Fruit fly (Drosophila melanogaster): ENCODE data around the gene CG31313.

dm6 chr3R:14576692-14577646 is 9.7 kb upstream of the CG31313 start, which contains the start of gene stumps:
- TF ChIP-seq CTCF (optimal IDR thresholded peaks at IDR 0.05) = peak; percentile 76 to 81
- no peak for TF ChIP-seq CG8478 (optimal IDR thresholded peaks at IDR 0.05)

All from S2 (cell line).